Worm (Caenorhabditis elegans): ENCODE measurements around the gene D1054.3.

D1054.3 gene

ce11 chrV:10743649-10744048, 27.6 kb upstream of the D1054.3 start, which contains the start of gene srj-22:
Gene srj-22 (minus strand): TSS chrV:10743749.
- no peak for TF ChIP-seq nhr-6 (tag; optimal IDR thresholded peaks at IDR 0.05)
- TF ChIP-seq egl-27 (tag; optimal IDR thresholded peaks at IDR 0.05) = no peak
- no peak for TF ChIP-seq ceh-16 (tag; optimal IDR thresholded peaks at IDR 0.05)
- no peak for TF ChIP-seq zag-1 (tag; optimal IDR thresholded peaks at IDR 0.05)
- TF ChIP-seq nhr-77 (tag; optimal IDR thresholded peaks at IDR 0.05) = no peak
- TF ChIP-seq lin-11 (tag; optimal IDR thresholded peaks at IDR 0.05) = no peak

- TF ChIP-seq nhr-11 (tag; optimal IDR thresholded peaks at IDR 0.05) = no peak
- no peak for TF ChIP-seq lsy-2 (tag; optimal IDR thresholded peaks at IDR 0.05)
- TF ChIP-seq elt-3 (tag; optimal IDR thresholded peaks at IDR 0.05) = no peak
- no peak for TF ChIP-seq ztf-1 (GFP tag; conservative IDR thresholded peaks at IDR 0.05)
Measured at ce11 chrV:10745034-10745433, 26.2 kb upstream of the D1054.3 start, which contains the start of gene srj-21. Gene srj-21 (plus strand): TSS chrV:10745334.

- TF ChIP-seq elt-3 (tag; optimal IDR thresholded peaks at IDR 0.05) (no peak), nhr-23 (tag; optimal IDR thresholded peaks at IDR 0.05) (no peak), ztf-1 (GFP tag; conservative IDR thresholded peaks at IDR 0.05) (no peak), nhr-12 (tag; optimal IDR thresholded peaks at IDR 0.05) (no peak), mab-5 (tag; optimal IDR thresholded peaks at IDR 0.05) (no peak), ceh-16 (tag; optimal IDR thresholded peaks at IDR 0.05) (no peak), unc-62 (GFP tag; optimal IDR thresholded peaks at IDR 0.05) (no peak), lin-11 (tag; optimal IDR thresholded peaks at IDR 0.05) (no peak), sma-3 (GFP tag; optimal IDR thresholded peaks at IDR 0.05) (no peak), ZK546.5 (tag; optimal IDR thresholded peaks at IDR 0.05) (no peak)
Measured at ce11 chrV:10747263-10747951, 23.8 kb upstream of the D1054.3 start, which contains the start of the genes selt-1.2 and F28H7.2. Gene selt-1.2 (minus strand): TSS chrV:10747363. Gene F28H7.2 (plus strand): TSS chrV:10747901.

- TF ChIP-seq crh-2 (tag; optimal IDR thresholded peaks at IDR 0.05) (peak; percentile 12), F13H6.1 (tag; optimal IDR thresholded peaks at IDR 0.05) (no peak), fos-1 (tag; optimal IDR thresholded peaks at IDR 0.05) (peak; percentile 71), sma-9 (GFP tag; optimal IDR thresholded peaks at IDR 0.05) (peak; percentile 64), sma-9 (tag; optimal IDR thresholded peaks at IDR 0.05) (no peak)
Measured at ce11 chrV:10750630-10751029, 20.6 kb upstream of the D1054.3 start, which contains the start of gene F28H7.3. Gene F28H7.3 (minus strand): TSS chrV:10750788.

ce11 chrV:10754050-10754449, 17.2 kb upstream of the D1054.3 start, which contains the start of gene F28H7.7:
Gene F28H7.7 (minus strand): TSS chrV:10754150.
- TF ChIP-seq alr-1 (tag; optimal IDR thresholded peaks at IDR 0.05) (no peak), nhr-12 (tag; optimal IDR thresholded peaks at IDR 0.05) (no peak), C34F6.9 (tag; optimal IDR thresholded peaks at IDR 0.05) (no peak), egl-27 (tag; optimal IDR thresholded peaks at IDR 0.05) (no peak), skn-1 (tag; optimal IDR thresholded peaks at IDR 0.05) (no peak), ama-1 (optimal IDR thresholded peaks at IDR 0.05) (no peak), unc-62 (GFP tag; optimal IDR thresholded peaks at IDR 0.05) (no peak), nhr-237 (tag; optimal IDR thresholded peaks at IDR 0.05) (no peak)

- TF ChIP-seq elt-3 (tag; optimal IDR thresholded peaks at IDR 0.05) (no peak), alr-1 (tag; optimal IDR thresholded peaks at IDR 0.05) (no peak), unc-39 (tag; optimal IDR thresholded peaks at IDR 0.05) (no peak), lin-13 (GFP tag; optimal IDR thresholded peaks at IDR 0.05) (no peak), F13H6.1 (tag; optimal IDR thresholded peaks at IDR 0.05) (no peak)
Measured at ce11 chrV:10756698-10757097, 14.6 kb upstream of the D1054.3 start, which contains the start of gene irld-6. Gene irld-6 (minus strand): TSS chrV:10756798.

ce11 chrV:10757128-10757527, 14.1 kb upstream of the D1054.3 start:
- no peak for TF ChIP-seq elt-1 (tag; optimal IDR thresholded peaks at IDR 0.05)
- peak; percentile 0 for TF ChIP-seq sma-9 (GFP tag; optimal IDR thresholded peaks at IDR 0.05)
- no peak for TF ChIP-seq sma-9 (tag; optimal IDR thresholded peaks at IDR 0.05)
- TF ChIP-seq nhr-25 (tag; optimal IDR thresholded peaks at IDR 0.05) = peak; percentile 74
- no peak for TF ChIP-seq nhr-21 (tag; optimal IDR thresholded peaks at IDR 0.05)
- peak; percentile 48 for TF ChIP-seq blmp-1 (tag; optimal IDR thresholded peaks at IDR 0.05; ENCODE audit: insufficient read depth)
- no peak for TF ChIP-seq nhr-6 (tag; optimal IDR thresholded peaks at IDR 0.05)
- TF ChIP-seq nhr-129 (tag; optimal IDR thresholded peaks at IDR 0.05) = peak; percentile 35
